Worm (Caenorhabditis elegans) whole organism, L1 larva: ENCODE data around the gene ZC395.11.

Experiments used
- C34B4.2 ChIP-seq: sonication (generic microtip); optimal IDR thresholded peaks from 2 replicates; lab custom pipeline; 2017; ENCODE audit warnings: mild to moderate bottlenecking, missing genetic modification characterization, missing compliant biosample characterization
- ama-1 ChIP-seq: fragments of 150-350 bp; optimal IDR thresholded peaks from 2 replicates; lab custom pipeline; 2014
- blmp-1 ChIP-seq: fragments of 150-350 bp; optimal IDR thresholded peaks from 2 replicates; lab custom pipeline; 2014; ENCODE audit warnings: missing biosample characterization, missing genetic modification characterization
- ceh-63 ChIP-seq: fragments of 200-800 bp; sonication (Bioruptor generic); optimal IDR thresholded peaks from 2 replicates; lab custom pipeline; 2018; ENCODE audit warnings: mild to moderate bottlenecking, missing genetic modification characterization, missing compliant biosample characterization
- dpl-1 ChIP-seq, 3 experiments: fragments of 150-350 bp in 2 of 3; sonication (generic microtip) in 1 of 3; optimal IDR thresholded peaks; 2 replicates each; lab custom pipeline; 2014 to 2017; ENCODE audit warnings: missing biosample characterization in 3 of 3, missing genetic modification characterization in 3 of 3, missing genetic modification reagents in 3 of 3
- efl-3 ChIP-seq: fragments of 200-800 bp; sonication (Bioruptor generic); optimal IDR thresholded peaks from 2 replicates; lab custom pipeline; 2018; ENCODE audit warnings: mild to moderate bottlenecking, missing genetic modification characterization, missing compliant biosample characterization
- elt-2 ChIP-seq: sonication (generic microtip); optimal IDR thresholded peaks from 2 replicates; lab custom pipeline; 2016; ENCODE audit warnings: missing genetic modification characterization, mild to moderate bottlenecking, inconsistent platforms, missing compliant biosample characterization, missing genetic modification reagents
- elt-3 ChIP-seq, 6 experiments: fragments of 150-350 bp in 1 of 6; sonication (generic microtip); optimal IDR thresholded peaks; 2 replicates each; lab custom pipeline; 2017 to 2018; ENCODE audit warnings: missing biosample characterization in 6 of 6, missing genetic modification characterization in 6 of 6, inconsistent platforms in 1 of 6
- hlh-4 ChIP-seq: sonication (generic microtip); optimal IDR thresholded peaks from 2 replicates; lab custom pipeline; 2016; ENCODE audit warnings: mild to moderate bottlenecking, missing genetic modification characterization, missing compliant biosample characterization
- irx-1 ChIP-seq: sonication (generic microtip); optimal IDR thresholded peaks from 2 replicates; lab custom pipeline; 2016; ENCODE audit warnings: missing genetic modification characterization, missing compliant biosample characterization
- isw-1 ChIP-seq: fragments of 200-800 bp; sonication (Bioruptor generic); IDR thresholded peaks from 2 replicates; pipeline ENCODE4 v1.3.6; 2022; ENCODE audit warnings: missing genetic modification characterization, missing compliant biosample characterization
- lin-13 ChIP-seq: fragments of 150-350 bp; optimal IDR thresholded peaks from 2 replicates; lab custom pipeline; 2014; ENCODE audit warnings: missing biosample characterization, missing genetic modification reagents, missing genetic modification characterization
- lin-39 ChIP-seq: fragments of 150-350 bp; optimal IDR thresholded peaks from 2 replicates; lab custom pipeline; 2014; ENCODE audit warnings: missing biosample characterization, missing genetic modification reagents, missing genetic modification characterization
- lir-3 ChIP-seq: sonication (generic microtip); optimal IDR thresholded peaks from 2 replicates; lab custom pipeline; 2016; ENCODE audit warnings: mild to moderate bottlenecking, missing genetic modification characterization, moderate library complexity, missing compliant biosample characterization; ENCODE audit not compliant: poor library complexity
- lsy-2 ChIP-seq, 2 experiments: fragments of 150-350 bp; optimal IDR thresholded peaks; 2 replicates each; lab custom pipeline; 2014; ENCODE audit warnings: missing biosample characterization in 2 of 2, missing genetic modification characterization in 2 of 2
- mab-9 ChIP-seq: fragments of 200-800 bp; sonication (Bioruptor generic); IDR thresholded peaks from 2 replicates; pipeline ENCODE4 v1.3.6; 2022; ENCODE audit warnings: missing genetic modification reagents, missing genetic modification characterization, missing compliant biosample characterization
- mdl-1 ChIP-seq, 2 experiments: fragments of 150-350 bp; optimal IDR thresholded peaks; 2 replicates each; lab custom pipeline; 2014 to 2017; ENCODE audit warnings: missing biosample characterization in 2 of 2, missing genetic modification characterization in 2 of 2, inconsistent platforms in 1 of 2
- nhr-11 ChIP-seq: fragments of 150-350 bp; optimal IDR thresholded peaks from 2 replicates; lab custom pipeline; 2014; ENCODE audit warnings: missing biosample characterization, missing genetic modification characterization
- nhr-12 ChIP-seq: sonication (generic microtip); optimal IDR thresholded peaks from 2 replicates; lab custom pipeline; 2017; ENCODE audit warnings: missing biosample characterization, missing genetic modification characterization
- nhr-19 ChIP-seq: fragments of 200-800 bp; sonication (Bioruptor generic); conservative IDR thresholded peaks from 2 replicates; pipeline ENCODE4 v1.3.6; 2022; ENCODE audit warnings: missing genetic modification characterization, missing compliant biosample characterization
- nhr-237 ChIP-seq: fragments of 150-350 bp; optimal IDR thresholded peaks from 2 replicates; lab custom pipeline; 2014; ENCODE audit warnings: missing biosample characterization, missing genetic modification characterization
- nhr-47 ChIP-seq: sonication (generic microtip); optimal IDR thresholded peaks from 2 replicates; lab custom pipeline; 2016; ENCODE audit warnings: mild to moderate bottlenecking, missing genetic modification characterization, moderate library complexity, missing compliant biosample characterization
- nhr-71 ChIP-seq: sonication (generic microtip); optimal IDR thresholded peaks from 2 replicates; lab custom pipeline; 2016; ENCODE audit warnings: mild to moderate bottlenecking, missing genetic modification characterization, moderate library complexity, missing compliant biosample characterization
- nhr-76 ChIP-seq: sonication (generic microtip); optimal IDR thresholded peaks from 2 replicates; lab custom pipeline; 2017; ENCODE audit warnings: missing biosample characterization, missing genetic modification characterization
- pag-3 ChIP-seq: sonication (generic microtip); optimal IDR thresholded peaks from 2 replicates; lab custom pipeline; 2017; ENCODE audit warnings: missing genetic modification characterization, mild to moderate bottlenecking, missing compliant biosample characterization, antibody characterized with exemption, borderline replicate concordance; ENCODE audit not compliant: insufficient read depth
- pqm-1 ChIP-seq: sonication (generic microtip); optimal IDR thresholded peaks from 3 replicates; lab custom pipeline; 2017; ENCODE audit warnings: missing biosample characterization, missing genetic modification characterization
- rnt-1 ChIP-seq: sonication (generic microtip); optimal IDR thresholded peaks from 2 replicates; lab custom pipeline; 2016; ENCODE audit warnings: mild to moderate bottlenecking, missing genetic modification characterization, moderate library complexity, missing compliant biosample characterization
- snu-23 ChIP-seq: sonication (generic microtip); optimal IDR thresholded peaks from 2 replicates; lab custom pipeline; 2016; ENCODE audit warnings: missing genetic modification characterization, missing compliant biosample characterization
- sptf-1 ChIP-seq: fragments of 150-350 bp; optimal IDR thresholded peaks from 2 replicates; lab custom pipeline; 2014; ENCODE audit warnings: missing biosample characterization, missing genetic modification characterization
- sup-37 ChIP-seq: fragments of 200-800 bp; sonication (Bioruptor generic); optimal IDR thresholded peaks from 2 replicates; lab custom pipeline; 2018; ENCODE audit warnings: mild to moderate bottlenecking, missing genetic modification characterization, missing compliant biosample characterization
- swsn-7 ChIP-seq: sonication (generic microtip); optimal IDR thresholded peaks from 2 replicates; lab custom pipeline; 2016; ENCODE audit warnings: missing genetic modification characterization, missing compliant biosample characterization
- tbx-2 ChIP-seq: sonication (generic microtip); optimal IDR thresholded peaks from 2 replicates; lab custom pipeline; 2016; ENCODE audit warnings: missing genetic modification characterization, missing compliant biosample characterization
- tlp-1 ChIP-seq: fragments of 150-350 bp; optimal IDR thresholded peaks from 2 replicates; lab custom pipeline; 2014; ENCODE audit warnings: missing biosample characterization, missing genetic modification characterization
- unc-30 ChIP-seq: sonication (generic microtip); optimal IDR thresholded peaks from 2 replicates; lab custom pipeline; 2017; ENCODE audit warnings: missing biosample characterization, missing genetic modification characterization
- unc-62 ChIP-seq: fragments of 150-350 bp; optimal IDR thresholded peaks from 2 replicates; lab custom pipeline; 2014; ENCODE audit warnings: missing biosample characterization, missing genetic modification reagents, missing genetic modification characterization
- unc-86 ChIP-seq: sonication (generic microtip); optimal IDR thresholded peaks from 2 replicates; lab custom pipeline; 2016; ENCODE audit warnings: missing genetic modification characterization, missing compliant biosample characterization
- vab-15 ChIP-seq: sonication (generic microtip); optimal IDR thresholded peaks from 2 replicates; lab custom pipeline; 2017; ENCODE audit warnings: missing genotype, mild to moderate bottlenecking, missing genetic modification characterization, missing compliant biosample characterization
- xbp-1 ChIP-seq: sonication (generic microtip); optimal IDR thresholded peaks from 2 replicates; lab custom pipeline; 2016; ENCODE audit warnings: missing genetic modification characterization, missing compliant biosample characterization
- zip-4 ChIP-seq: fragments of 200-800 bp; sonication (Bioruptor generic); optimal IDR thresholded peaks from 2 replicates; lab custom pipeline; 2018; ENCODE audit warnings: mild to moderate bottlenecking, missing genetic modification characterization, moderate library complexity, missing compliant biosample characterization
- ztf-11 ChIP-seq, 2 experiments: sonication (generic microtip); optimal IDR thresholded peaks; 2 replicates each; lab custom pipeline; 2016 to 2017; ENCODE audit warnings: missing genetic modification characterization in 2 of 2, missing biosample characterization in 1 of 2, missing compliant biosample characterization in 1 of 2

The ZC395.11 gene

DNA sequence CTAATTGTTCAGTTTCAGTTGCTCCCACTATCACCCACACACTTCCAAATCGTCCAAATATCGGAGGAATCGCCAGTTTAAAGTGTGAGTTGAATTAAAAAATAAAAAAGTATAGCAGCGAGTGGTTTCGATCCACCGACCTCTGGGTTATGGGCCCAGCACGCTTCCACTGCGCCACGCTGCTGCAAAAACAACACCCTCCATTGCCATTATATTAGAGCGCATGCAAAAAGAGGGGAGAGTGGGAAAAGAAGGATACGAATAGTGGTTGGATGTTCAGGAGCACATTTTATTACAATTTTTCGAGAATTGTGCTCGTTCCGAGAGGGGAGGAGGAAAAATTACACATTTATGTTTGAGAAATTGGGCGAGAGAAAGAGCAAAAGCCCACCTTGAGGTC is 8.8 kb upstream of the ZC395.11 start (continued):
- TF ChIP-seq lir-3 (tag; lab: Kevin White, UChicago) (no peak), nhr-19 (GFP tag; lab: Robert Waterston, UW) (peak; percentile 81), rnt-1 (tag; lab: Kevin White, UChicago) (peak; percentile 81), irx-1 (tag; lab: Kevin White, UChicago) (peak; percentile 33), unc-86 (tag; lab: Kevin White, UChicago) (peak; percentile 16), ceh-63 (peak; percentile 39), mab-9 (GFP tag; lab: Robert Waterston, UW) (no peak), blmp-1 (peak; percentile 7), tbx-2 (peak; percentile 57), ztf-11 (tag; optimal IDR thresholded peaks at IDR 0.05; lab: Kevin White, UChicago) (peak in 1 of 2 experiments; percentile 51), sptf-1 (tag; lab: Kevin White, UChicago) (no peak), dpl-1 (GFP tag; optimal IDR thresholded peaks at IDR 0.05; lab: Kevin White, UChicago) (peak; percentile 12 to 43 (median 26)), nhr-47 (tag; lab: Kevin White, UChicago) (peak; percentile 74), swsn-7 (tag; lab: Kevin White, UChicago) (peak; percentile 65), tlp-1 (tag; lab: Kevin White, UChicago) (no peak)

DNA sequence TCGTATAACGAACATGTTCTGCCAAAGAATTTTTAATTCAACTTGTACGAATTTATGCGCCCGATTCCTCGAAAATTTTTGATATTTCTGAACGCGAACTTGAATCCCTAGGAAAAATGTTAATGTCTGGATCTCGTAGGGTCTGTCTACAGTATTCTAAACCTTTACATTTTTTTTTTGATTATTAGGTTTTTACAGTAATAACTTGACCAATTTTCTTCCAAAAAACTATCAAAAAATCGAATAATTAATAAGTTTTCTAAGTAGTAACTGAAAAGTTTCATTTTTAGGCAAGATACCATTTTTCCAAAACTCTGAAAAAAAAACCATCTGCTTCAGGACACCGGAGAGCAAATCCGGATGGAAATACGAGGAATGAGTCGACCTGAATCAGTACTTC is 8.2 kb upstream of the ZC395.11 start:
- TF ChIP-seq swsn-7 (tag; lab: Kevin White, UChicago), result no peak
- TF ChIP-seq lin-13 (GFP tag; lab: Kevin White, UChicago), result no peak
- TF ChIP-seq C34B4.2 (tag; lab: Kevin White, UChicago), result no peak
- TF ChIP-seq pag-3 (tag; lab: Kevin White, UChicago), result no peak
- TF ChIP-seq sup-37 (GFP tag; lab: Kevin White, UChicago), result no peak
- TF ChIP-seq pqm-1 (tag; lab: Kevin White, UChicago), result no peak
- no peak for TF ChIP-seq nhr-76 (tag; lab: Kevin White, UChicago)
- TF ChIP-seq lsy-2 (tag; optimal IDR thresholded peaks at IDR 0.05; lab: Kevin White, UChicago), result no peak
- TF ChIP-seq nhr-237 (tag; lab: Kevin White, UChicago), result no peak
- TF ChIP-seq efl-3 (GFP tag; lab: Kevin White, UChicago), result no peak
- TF ChIP-seq nhr-11 (tag; lab: Kevin White, UChicago), result no peak
- no peak for TF ChIP-seq xbp-1 (tag; lab: Kevin White, UChicago)
- no peak for TF ChIP-seq ama-1 (lab: Kevin White, UChicago)
- no peak for TF ChIP-seq tlp-1 (tag; lab: Kevin White, UChicago)
- no peak for TF ChIP-seq lin-39 (tag; lab: Kevin White, UChicago)
- TF ChIP-seq isw-1 (GFP tag; lab: Robert Waterston, UW), result no peak
- TF ChIP-seq nhr-19 (GFP tag; lab: Robert Waterston, UW), result no peak

DNA sequence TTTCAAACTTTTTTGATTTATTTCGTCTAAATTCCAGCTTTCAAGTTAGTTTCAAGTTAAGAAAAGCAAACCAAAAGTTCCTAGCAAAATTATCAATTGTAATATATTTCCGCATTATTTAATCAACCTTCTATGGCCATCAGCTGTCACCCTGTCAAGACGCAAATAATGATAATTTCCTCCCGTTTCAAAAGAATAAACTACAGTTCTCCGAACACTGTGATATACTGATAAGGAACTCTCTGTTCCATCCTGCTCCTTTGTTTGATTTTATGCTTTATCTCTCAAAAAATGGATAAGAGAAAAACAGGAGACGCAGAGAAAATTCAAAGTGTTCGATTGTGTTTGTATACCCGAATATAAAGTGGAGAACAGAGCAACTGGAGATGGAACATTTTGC is 5.2 kb upstream of the ZC395.11 start:
- TF ChIP-seq xbp-1 (tag; lab: Kevin White, UChicago), result no peak
- no peak for TF ChIP-seq tbx-2
- no peak for TF ChIP-seq sptf-1 (tag; lab: Kevin White, UChicago)
- no peak for TF ChIP-seq mdl-1 (tag; optimal IDR thresholded peaks at IDR 0.05; lab: Kevin White, UChicago)
- no peak for TF ChIP-seq snu-23
- no peak for TF ChIP-seq unc-62
- no peak for TF ChIP-seq pqm-1 (tag; lab: Kevin White, UChicago)
- TF ChIP-seq nhr-71 (tag; lab: Kevin White, UChicago), result no peak

- TF ChIP-seq nhr-11 (tag; lab: Kevin White, UChicago), result no peak
- no peak for TF ChIP-seq snu-23
Measured at ce11 chrIII:5290230-5290629, 4.1 kb upstream of the ZC395.11 start.

ce11 chrIII:5287877-5288276 is 1.8 kb upstream of the ZC395.11 start, which contains the start of gene T15B12.1:
Gene T15B12.1, plus strand, starts transcription at chrIII:5288177.
- no peak for TF ChIP-seq elt-2 (tag; lab: Kevin White, UChicago)
- no peak for TF ChIP-seq swsn-7 (tag; lab: Kevin White, UChicago)
- no peak for TF ChIP-seq nhr-12 (tag; lab: Kevin White, UChicago)
- TF ChIP-seq unc-30 (tag; lab: Kevin White, UChicago), result no peak
- TF ChIP-seq vab-15 (tag; lab: Kevin White, UChicago), result no peak
- no peak for TF ChIP-seq elt-3 (tag; optimal IDR thresholded peaks at IDR 0.05; lab: Kevin White, UChicago)
- TF ChIP-seq zip-4 (GFP tag; lab: Kevin White, UChicago), result no peak
- TF ChIP-seq hlh-4 (tag; lab: Kevin White, UChicago), result no peak
- TF ChIP-seq, all 84 proteins: peak for 0
